Fruit fly (Drosophila melanogaster) whole organism, embryonic: ENCODE results near the gene schlank.
A peak's percentile ranks its signal among the peaks of the same experiment; 100 is the strongest.

Experiments
- ATbp ChIP-seq: fragments of 200-800 bp; sonication (Bioruptor generic); optimal IDR thresholded peaks from 2 replicates; lab custom pipeline; 2017; ENCODE audit warnings: missing biosample characterization, mild to moderate bottlenecking, missing genetic modification characterization, missing genetic modification reagents
- Bgb ChIP-seq: fragments of 200-800 bp; sonication (Bioruptor generic); IDR thresholded peaks from 2 replicates; pipeline ENCODE4 v1.3.6; 2022; ENCODE audit warnings: missing biosample characterization, missing genetic modification characterization; ENCODE audit not compliant: partially characterized antibody
- CG10267 ChIP-seq: fragments of 200-800 bp; sonication (Bioruptor generic); optimal IDR thresholded peaks from 2 replicates; lab custom pipeline; 2018; ENCODE audit warnings: missing biosample characterization, mild to moderate bottlenecking, missing genetic modification characterization, moderate library complexity
- CG10979 ChIP-seq: fragments of 200-800 bp; sonication (Bioruptor generic); optimal IDR thresholded peaks from 2 replicates; lab custom pipeline; 2018; ENCODE audit warnings: missing biosample characterization, mild to moderate bottlenecking, missing genetic modification characterization, moderate library complexity
- CG13287 ChIP-seq: fragments of 200-800 bp; sonication (Bioruptor generic); IDR thresholded peaks from 2 replicates; pipeline ENCODE4 v1.3.6; 2022; ENCODE audit warnings: missing biosample characterization, missing genetic modification characterization; ENCODE audit not compliant: partially characterized antibody
- CG13624 ChIP-seq: fragments of 200-800 bp; sonication (Bioruptor generic); optimal IDR thresholded peaks from 2 replicates; lab custom pipeline; 2016; ENCODE audit warnings: missing biosample characterization, missing genetic modification characterization
- CG14710 ChIP-seq: fragments of 200-800 bp; sonication (Bioruptor generic); optimal IDR thresholded peaks from 3 replicates; lab custom pipeline; 2019; ENCODE audit warnings: missing biosample characterization, mild to moderate bottlenecking, missing genetic modification characterization, moderate library complexity
- CG15514 ChIP-seq: fragments of 200-800 bp; sonication (Bioruptor generic); optimal IDR thresholded peaks from 3 replicates; lab custom pipeline; 2017; ENCODE audit warnings: missing biosample characterization, missing genetic modification characterization, mild to moderate bottlenecking, moderate library complexity, missing genetic modification reagents
- CG16813 ChIP-seq: fragments of 200-800 bp; sonication (Bioruptor generic); IDR thresholded peaks from 3 replicates; pipeline ENCODE4 v1.3.6; 2022; ENCODE audit warnings: missing biosample characterization, missing genetic modification characterization; ENCODE audit not compliant: partially characterized antibody
- CG17186 ChIP-seq: fragments of 200-800 bp; sonication (Bioruptor generic); optimal IDR thresholded peaks from 3 replicates; lab custom pipeline; 2017; ENCODE audit warnings: missing biosample characterization, missing genetic modification reagents, missing genetic modification characterization
- CG18599 ChIP-seq: fragments of 200-800 bp; sonication (Bioruptor generic); optimal IDR thresholded peaks from 3 replicates; lab custom pipeline; 2017; ENCODE audit warnings: missing biosample characterization, missing genetic modification characterization, mild to moderate bottlenecking, moderate library complexity, missing genetic modification reagents
- CG2116 ChIP-seq: fragments of 200-800 bp; sonication (Bioruptor generic); optimal IDR thresholded peaks from 3 replicates; lab custom pipeline; 2018; ENCODE audit warnings: missing biosample characterization, mild to moderate bottlenecking, missing genetic modification characterization
- CG2202 ChIP-seq: fragments of 200-800 bp; sonication (Bioruptor generic); optimal IDR thresholded peaks from 2 replicates; lab custom pipeline; 2018; ENCODE audit warnings: missing biosample characterization, mild to moderate bottlenecking, missing genetic modification characterization
- CG34224 ChIP-seq: fragments of 200-800 bp; sonication (Bioruptor generic); IDR thresholded peaks from 3 replicates; pipeline ENCODE4 v1.3.6; 2022; ENCODE audit warnings: missing biosample characterization, missing genetic modification characterization; ENCODE audit not compliant: partially characterized antibody
- CG42726 ChIP-seq: fragments of 200-800 bp; sonication (Bioruptor generic); IDR thresholded peaks from 2 replicates; pipeline ENCODE4 v1.3.6; 2022; ENCODE audit warnings: missing biosample characterization, missing genetic modification characterization; ENCODE audit not compliant: partially characterized antibody
- CG4328 ChIP-seq: fragments of 200-800 bp; sonication (Bioruptor generic); optimal IDR thresholded peaks from 3 replicates; lab custom pipeline; 2017; ENCODE audit warnings: missing biosample characterization, missing genetic modification reagents, missing genetic modification characterization
- CG8290 ChIP-seq, 3 experiments: fragments of 200-800 bp; sonication (Bioruptor generic); optimal IDR thresholded peaks; 2 replicates each; lab custom pipeline; 2016 to 2019; ENCODE audit warnings: missing biosample characterization in 3 of 3, missing genetic modification characterization in 3 of 3, mild to moderate bottlenecking in 2 of 3, moderate library complexity in 1 of 3
- CoRest ChIP-seq: fragments of 200-800 bp; sonication (Bioruptor generic); optimal IDR thresholded peaks from 3 replicates; lab custom pipeline; 2018; ENCODE audit warnings: missing biosample characterization, mild to moderate bottlenecking, missing genetic modification characterization, moderate library complexity
- Dll ChIP-seq: fragments of 200-800 bp; sonication (Bioruptor generic); IDR thresholded peaks from 4 replicates; pipeline ENCODE4 v1.3.6; 2022; ENCODE audit warnings: missing biosample characterization, missing genetic modification characterization; ENCODE audit not compliant: partially characterized antibody
- Doc3 ChIP-seq: fragments of 200-800 bp; sonication (Bioruptor generic); IDR thresholded peaks from 3 replicates; pipeline ENCODE4 v1.3.6; 2022; ENCODE audit warnings: missing biosample characterization, missing genetic modification characterization; ENCODE audit not compliant: partially characterized antibody
- Ets97D ChIP-seq: fragments of 200-800 bp; sonication (Bioruptor generic); optimal IDR thresholded peaks from 3 replicates; lab custom pipeline; 2016; ENCODE audit warnings: missing biosample characterization, missing genetic modification characterization
- Lpt ChIP-seq: fragments of >200 bp; optimal IDR thresholded peaks from 2 replicates; lab custom pipeline; 2018; ENCODE audit warnings: missing biosample characterization, missing genetic modification characterization
- MESR4 ChIP-seq: fragments of 200-800 bp; sonication (Bioruptor generic); optimal IDR thresholded peaks from 2 replicates; lab custom pipeline; 2018; ENCODE audit warnings: missing biosample characterization, mild to moderate bottlenecking, missing genetic modification characterization, moderate library complexity
- Med ChIP-seq: fragments of 200-800 bp; sonication (Bioruptor generic); peaks from one replicate; lab custom pipeline; 2016; ENCODE audit warnings: missing biosample characterization, missing genetic modification characterization, mild to moderate bottlenecking, inconsistent platforms, moderate library complexity
- Nf-YC ChIP-seq: fragments of 200-800 bp; optimal IDR thresholded peaks from 3 replicates; lab custom pipeline; 2019; ENCODE audit warnings: missing biosample characterization, mild to moderate bottlenecking, missing genetic modification characterization, moderate library complexity
- Ravus ChIP-seq: fragments of 200-800 bp; sonication (Bioruptor generic); IDR thresholded peaks from 2 replicates; pipeline ENCODE4 v1.3.6; 2022; ENCODE audit warnings: missing biosample characterization, missing genetic modification characterization
- Scr ChIP-seq: fragments of 200-800 bp; sonication (Bioruptor generic); IDR thresholded peaks from 2 replicates; pipeline ENCODE4 v1.3.6; 2022; ENCODE audit warnings: missing biosample characterization, missing genetic modification characterization; ENCODE audit not compliant: partially characterized antibody
- Sin3A ChIP-seq: fragments of >200 bp; optimal IDR thresholded peaks from 2 replicates; lab custom pipeline; 2018
- Sry-δ ChIP-seq: fragments of 200-800 bp; sonication (Bioruptor generic); optimal IDR thresholded peaks from 2 replicates; lab custom pipeline; 2016; ENCODE audit warnings: missing biosample characterization, missing genetic modification characterization
- YL-1 ChIP-seq: fragments of 200-800 bp; sonication (Bioruptor generic); optimal IDR thresholded peaks from 3 replicates; lab custom pipeline; 2017; ENCODE audit warnings: missing biosample characterization, mild to moderate bottlenecking, missing genetic modification characterization
- amos ChIP-seq: fragments of 200-800 bp; sonication (Bioruptor generic); IDR thresholded peaks from 2 replicates; pipeline ENCODE4 v1.3.6; 2022; ENCODE audit warnings: missing biosample characterization, missing genetic modification characterization; ENCODE audit not compliant: partially characterized antibody
- ap ChIP-seq: fragments of 200-800 bp; sonication (Bioruptor generic); IDR thresholded peaks from 2 replicates; pipeline ENCODE4 v1.3.6; 2022; ENCODE audit warnings: missing biosample characterization, missing genetic modification characterization
- chm ChIP-seq: fragments of 200-800 bp; sonication (Bioruptor generic); IDR thresholded peaks from 2 replicates; pipeline ENCODE4 v1.3.6; 2022; ENCODE audit warnings: missing biosample characterization, missing genetic modification characterization
- fu2 ChIP-seq: fragments of 200-800 bp; sonication (Bioruptor generic); optimal IDR thresholded peaks from 2 replicates; lab custom pipeline; 2016; ENCODE audit warnings: missing biosample characterization, missing genetic modification characterization
- her ChIP-seq: fragments of 200-800 bp; sonication (Bioruptor generic); optimal IDR thresholded peaks from 2 replicates; lab custom pipeline; 2016; ENCODE audit warnings: missing biosample characterization, missing genetic modification characterization
- hth ChIP-seq: fragments of >200 bp; optimal IDR thresholded peaks from 2 replicates; lab custom pipeline; 2017; ENCODE audit warnings: inconsistent platforms
- inv ChIP-seq: fragments of 200-800 bp; sonication (Bioruptor generic); IDR thresholded peaks from 2 replicates; pipeline ENCODE4 v1.3.6; 2022; ENCODE audit warnings: missing biosample characterization, missing genetic modification characterization; ENCODE audit not compliant: partially characterized antibody
- jumu ChIP-seq: fragments of 200-800 bp; sonication (Bioruptor generic); optimal IDR thresholded peaks from 3 replicates; lab custom pipeline; 2016; ENCODE audit warnings: missing biosample characterization, missing genetic modification characterization
- nerfin-2 ChIP-seq: fragments of 200-800 bp; sonication (Bioruptor generic); IDR thresholded peaks from 2 replicates; pipeline ENCODE4 v1.3.6; 2022; ENCODE audit warnings: missing biosample characterization, missing genetic modification characterization; ENCODE audit not compliant: partially characterized antibody
- nmo ChIP-seq: fragments of 200-800 bp; sonication (Bioruptor generic); optimal IDR thresholded peaks from 2 replicates; lab custom pipeline; 2018; ENCODE audit warnings: missing biosample characterization, mild to moderate bottlenecking, missing genetic modification characterization, moderate library complexity
- odd ChIP-seq: fragments of 200-800 bp; sonication (Bioruptor generic); optimal IDR thresholded peaks from 2 replicates; lab custom pipeline; 2017; ENCODE audit warnings: missing biosample characterization, mild to moderate bottlenecking, missing genetic modification characterization
- sd ChIP-seq: fragments of 200-800 bp; sonication (Bioruptor generic); optimal IDR thresholded peaks from 3 replicates; lab custom pipeline; 2018; ENCODE audit warnings: missing biosample characterization, mild to moderate bottlenecking, missing genetic modification characterization, moderate library complexity
- sens ChIP-seq: fragments of 200-800 bp; sonication (Bioruptor generic); peaks from one replicate; lab custom pipeline; 2016; ENCODE audit warnings: missing biosample characterization, missing genetic modification characterization
- sna ChIP-seq: fragments of 200-800 bp; sonication (Bioruptor generic); IDR thresholded peaks from 2 replicates; pipeline ENCODE4 v1.3.6; 2022; ENCODE audit warnings: missing biosample characterization, missing genetic modification characterization; ENCODE audit not compliant: partially characterized antibody
- sr ChIP-seq: fragments of 200-800 bp; sonication (Bioruptor generic); IDR thresholded peaks from 3 replicates; pipeline ENCODE4 v1.3.6; 2022; ENCODE audit warnings: missing biosample characterization, missing genetic modification characterization
- trem ChIP-seq: fragments of 200-800 bp; optimal IDR thresholded peaks from 3 replicates; lab custom pipeline; 2019; ENCODE audit warnings: missing biosample characterization, mild to moderate bottlenecking, missing genetic modification characterization, moderate library complexity
- unc-4 ChIP-seq: fragments of 200-800 bp; sonication (Bioruptor generic); IDR thresholded peaks from 2 replicates; pipeline ENCODE4 v1.3.6; 2022; ENCODE audit warnings: missing biosample characterization, missing genetic modification characterization; ENCODE audit not compliant: partially characterized antibody
- vvl ChIP-seq: fragments of 200-800 bp; sonication (Bioruptor generic); IDR thresholded peaks from 2 replicates; pipeline ENCODE4 v1.3.6; 2022; ENCODE audit warnings: missing biosample characterization, missing genetic modification characterization

The schlank gene

dm6 chrX:6301052-6301451 is 34.0 kb upstream of the schlank start, which contains the start of gene CG12219 (continued):
- TF ChIP-seq CG17186 = peak; percentile 20
- TF ChIP-seq CoRest (tag; lab: Kevin White, UChicago) = peak; percentile 7
- TF ChIP-seq Scr (GFP tag; lab: Robert Waterston, UW) = peak; percentile 59
- no peak for TF ChIP-seq CG4328 (GFP tag; lab: Kevin White, UChicago)
- no peak for TF ChIP-seq sr
- TF ChIP-seq vvl (GFP tag; lab: Robert Waterston, UW) = peak; percentile 23; the same call in 1 of the 2 replicates
- TF ChIP-seq ap (GFP tag; lab: Robert Waterston, UW) = no peak
- TF ChIP-seq CG2202 (tag; lab: Kevin White, UChicago) = no peak
- TF ChIP-seq Sry-δ = peak; percentile 86
- TF ChIP-seq Doc3 = 0 out of 3 replicates have a peak, but pooled peaks have one; percentile 41
- peak; percentile 61 for TF ChIP-seq CG2116 (GFP tag; lab: Kevin White, UChicago)
- no peak for TF ChIP-seq fu2 (GFP tag; lab: Kevin White, UChicago)
- TF ChIP-seq Sin3A (lab: Kevin White, UChicago) = peak; percentile 8
- peak; percentile 49 for TF ChIP-seq trem (tag; lab: Kevin White, UChicago)
- no peak for TF ChIP-seq sd (tag; lab: Kevin White, UChicago)
- TF ChIP-seq CG42726 = 0 out of 2 replicates have a peak, but pooled peaks have one; percentile 8
- peak; percentile 75 for TF ChIP-seq Dll (GFP tag; lab: Robert Waterston, UW)
- no peak for TF ChIP-seq CG18599 (GFP tag; lab: Kevin White, UChicago)
- peak; percentile 13 for TF ChIP-seq CG10267 (tag; lab: Kevin White, UChicago)
- TF ChIP-seq sens (GFP tag; lab: Kevin White, UChicago) = peak; percentile 31
- TF ChIP-seq odd (GFP tag; lab: Kevin White, UChicago) = no peak
- no peak for TF ChIP-seq her (GFP tag; lab: Kevin White, UChicago)
- TF ChIP-seq Ravus (GFP tag; lab: Robert Waterston, UW) = no peak
- no peak for TF ChIP-seq CG13624 (GFP tag; lab: Kevin White, UChicago)
- TF ChIP-seq YL-1 = peak; percentile 59
- TF ChIP-seq CG13287 (GFP tag; lab: Robert Waterston, UW) = peak; percentile 80
- no peak for TF ChIP-seq CG10979 (tag; lab: Kevin White, UChicago)
- no peak for TF ChIP-seq chm (GFP tag; lab: Robert Waterston, UW)
- peak; percentile 37 for TF ChIP-seq Ets97D (GFP tag; lab: Kevin White, UChicago)
- peak; percentile 42; the same call in 2 of the 3 replicates for TF ChIP-seq CG16813 (GFP tag; lab: Robert Waterston, UW)
- peak; percentile 48 for TF ChIP-seq sna (GFP tag; lab: Robert Waterston, UW)
- no peak for TF ChIP-seq hth (lab: Kevin White, UChicago)
- TF ChIP-seq ATbp (GFP tag; lab: Kevin White, UChicago) = no peak
- peak; percentile 53 for TF ChIP-seq CG14710 (tag; lab: Kevin White, UChicago)
- TF ChIP-seq Nf-YC (tag; lab: Kevin White, UChicago) = peak; percentile 30
- peak; percentile 44; the same call in 1 of the 2 replicates for TF ChIP-seq inv (GFP tag; lab: Robert Waterston, UW)
- peak; percentile 51 for TF ChIP-seq CG15514 (GFP tag; lab: Kevin White, UChicago)
- TF ChIP-seq MESR4 (GFP tag; lab: Kevin White, UChicago) = peak; percentile 72
- TF ChIP-seq Lpt = no peak
- peak; percentile 71; the same call in 1 of the 2 replicates for TF ChIP-seq amos (GFP tag; lab: Robert Waterston, UW)
- peak; percentile 69 for TF ChIP-seq unc-4 (GFP tag; lab: Robert Waterston, UW)
- TF ChIP-seq nerfin-2 (GFP tag; lab: Robert Waterston, UW) = 0 out of 2 replicates have a peak, but pooled peaks have one; percentile 22
- TF ChIP-seq CG34224 (GFP tag; lab: Robert Waterston, UW) = peak; percentile 73
- peak; percentile 60 for TF ChIP-seq Bgb (GFP tag; lab: Robert Waterston, UW)
- TF ChIP-seq Med = peak; percentile 64
- peak; percentile 1 for TF ChIP-seq nmo (GFP tag; lab: Kevin White, UChicago)
- no peak for TF ChIP-seq jumu (GFP tag; lab: Kevin White, UChicago)
- no peak for TF ChIP-seq CG8290 (GFP tag; optimal IDR thresholded peaks at IDR 0.05; lab: Kevin White, UChicago)
- TF ChIP-seq CG8290 (tag; optimal IDR thresholded peaks at IDR 0.05; lab: Kevin White, UChicago) = no peak
